Fruit fly (Drosophila melanogaster) whole organism, prepupa: Measurements from ENCODE around the gene Mtpalpha.

ENCODE experiments used
- CG3919 ChIP-seq: fragments of 200-800 bp; sonication (Bioruptor generic); optimal IDR thresholded peaks from 3 replicates; lab custom pipeline; 2016; ENCODE audit warnings: missing biosample characterization, missing genetic modification characterization
- CG6854 ChIP-seq: fragments of 200-800 bp; sonication (Bioruptor generic); optimal IDR thresholded peaks from 2 replicates; lab custom pipeline; 2017; ENCODE audit warnings: missing biosample characterization, mild to moderate bottlenecking, missing genetic modification characterization
- Eip93F ChIP-seq: fragments of 200-800 bp; sonication (Bioruptor generic); optimal IDR thresholded peaks from 2 replicates; lab custom pipeline; 2016; ENCODE audit warnings: missing biosample characterization, mild to moderate bottlenecking, missing genetic modification characterization
- Ets21C ChIP-seq: fragments of 200-800 bp; sonication (Bioruptor generic); optimal IDR thresholded peaks from 3 replicates; lab custom pipeline; 2016; ENCODE audit warnings: missing biosample characterization, missing genetic modification characterization
- Gug ChIP-seq: fragments of 200-800 bp; sonication (Bioruptor generic); IDR thresholded peaks from 2 replicates; pipeline ENCODE4 v1.3.6; 2022; ENCODE audit warnings: missing biosample characterization, missing genetic modification characterization
- Hr38 ChIP-seq: sonication (Bioruptor generic); optimal IDR thresholded peaks from 2 replicates; lab custom pipeline; 2016; ENCODE audit warnings: missing biosample characterization, missing genetic modification characterization
- Hr39 ChIP-seq: fragments of 200-800 bp; sonication (Bioruptor generic); optimal IDR thresholded peaks from 2 replicates; lab custom pipeline; 2016; ENCODE audit warnings: missing biosample characterization, missing genetic modification characterization
- achi ChIP-seq: fragments of 200-800 bp; sonication (Bioruptor generic); optimal IDR thresholded peaks from 3 replicates; lab custom pipeline; 2016; ENCODE audit warnings: missing biosample characterization, missing genetic modification characterization
- dac ChIP-seq: fragments of 200-800 bp; sonication (Bioruptor generic); optimal IDR thresholded peaks from 2 replicates; lab custom pipeline; 2017; ENCODE audit warnings: missing biosample characterization, mild to moderate bottlenecking, missing genetic modification characterization
- fd59A ChIP-seq: fragments of 200-800 bp; sonication (Bioruptor generic); optimal IDR thresholded peaks from 2 replicates; lab custom pipeline; 2017; ENCODE audit warnings: missing biosample characterization, mild to moderate bottlenecking, missing genetic modification characterization, missing genetic modification reagents
- svp ChIP-seq: fragments of 200-800 bp; sonication (Bioruptor generic); peaks from one replicate; lab custom pipeline; 2016; ENCODE audit warnings: missing biosample characterization, missing genetic modification characterization
- vri ChIP-seq: fragments of 200-800 bp; sonication (Bioruptor generic); optimal IDR thresholded peaks from 3 replicates; lab custom pipeline; 2016; ENCODE audit warnings: missing biosample characterization, mild to moderate bottlenecking, missing genetic modification characterization

DNA sequence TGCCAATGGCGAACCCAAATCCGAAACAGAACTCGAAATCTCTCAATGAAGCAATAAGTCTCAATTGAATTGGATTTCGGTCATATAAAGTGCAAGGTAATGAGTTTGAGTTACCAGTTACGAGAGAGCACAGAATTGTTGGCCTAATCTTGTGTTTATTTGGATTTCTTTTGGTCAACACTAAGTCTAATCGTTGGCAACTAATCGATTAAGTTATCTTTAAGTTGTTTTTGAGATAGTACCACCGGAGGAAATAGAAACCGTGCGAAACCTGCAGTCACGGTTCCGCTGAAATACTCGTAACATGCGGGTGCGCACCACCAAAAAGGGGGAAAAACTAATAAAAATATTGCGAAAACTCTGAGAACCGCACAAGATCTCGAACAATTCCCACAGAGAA is 12.6 kb upstream of the Mtpalpha start, which contains the start of gene CG3841:
- TF ChIP-seq dac (GFP tag; lab: Kevin White, UChicago) (no peak), Hr39 (GFP tag; lab: Kevin White, UChicago) (no peak), achi (GFP tag; lab: Kevin White, UChicago) (no peak), Hr38 (GFP tag; lab: Kevin White, UChicago) (no peak), CG3919 (GFP tag; lab: Kevin White, UChicago) (no peak), Eip93F (GFP tag; lab: Kevin White, UChicago) (no peak), CG6854 (GFP tag; lab: Kevin White, UChicago) (no peak), svp (GFP tag; lab: Kevin White, UChicago) (no peak), fd59A (GFP tag; lab: Kevin White, UChicago) (no peak), Gug (GFP tag; lab: Robert Waterston, UW) (no peak), Ets21C (no peak), vri (GFP tag; lab: Kevin White, UChicago) (no peak)
